Worm (Caenorhabditis elegans) whole organism, midembryonic: ENCODE measurements around the gene M151.3.

Experiments used
- T22C8.4 ChIP-seq: fragments of 200-800 bp; sonication (Bioruptor generic); IDR thresholded peaks from 2 replicates; pipeline ENCODE4 v1.3.6; 2022; ENCODE audit warnings: missing genetic modification characterization, missing compliant biosample characterization
- cog-1 ChIP-seq: sonication (generic microtip); optimal IDR thresholded peaks from 2 replicates; lab custom pipeline; 2016; ENCODE audit warnings: missing genetic modification characterization, missing compliant biosample characterization
- flt-1 ChIP-seq: fragments of 200-800 bp; sonication (Bioruptor generic); IDR thresholded peaks from 2 replicates; pipeline ENCODE4 v1.3.6; 2022; ENCODE audit warnings: missing genetic modification characterization, missing compliant biosample characterization
- med-1 ChIP-seq: sonication (generic microtip); optimal IDR thresholded peaks from 2 replicates; lab custom pipeline; 2017; ENCODE audit warnings: missing genetic modification characterization, mild to moderate bottlenecking, missing compliant biosample characterization, antibody characterized with exemption, missing genetic modification reagents; ENCODE audit not compliant: insufficient read depth
- ztf-23 ChIP-seq: fragments of 200-800 bp; sonication (Bioruptor generic); IDR thresholded peaks from 2 replicates; pipeline ENCODE4 v1.3.6; 2022; ENCODE audit warnings: missing genetic modification reagents, missing genetic modification characterization, missing compliant biosample characterization
- ztf-29 ChIP-seq: fragments of 200-800 bp; sonication (Bioruptor generic); IDR thresholded peaks from 2 replicates; pipeline ENCODE4 v1.3.6; 2022; ENCODE audit warnings: missing genetic modification reagents, missing genetic modification characterization, missing compliant biosample characterization

DNA sequence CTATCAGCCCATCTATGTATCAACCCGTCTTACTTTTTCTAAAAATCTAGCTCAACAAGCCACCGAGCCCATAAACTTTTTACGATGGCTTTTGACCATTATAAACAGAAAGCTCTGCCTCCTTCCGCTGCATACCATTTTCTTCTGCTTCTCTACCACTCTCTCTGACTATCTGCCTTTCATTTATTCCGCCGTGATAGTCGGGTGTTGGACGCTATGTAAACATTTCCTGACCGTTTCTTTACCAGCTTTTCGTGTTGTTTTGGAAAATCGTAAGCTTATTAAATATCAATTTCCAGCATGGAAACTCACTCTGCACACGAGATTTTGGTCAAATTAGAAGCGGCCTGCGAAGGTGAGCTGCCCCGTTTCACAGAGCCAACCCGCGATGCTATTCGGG is 9.5 kb upstream of the M151.3 start, which contains the start of gene F40E12.1:
- TF ChIP-seq med-1 (GFP tag; lab: Kevin White, UChicago) (no peak), ztf-29 (GFP tag; lab: Robert Waterston, UW) (no peak), ztf-23 (no peak), T22C8.4 (GFP tag; lab: Robert Waterston, UW) (no peak), cog-1 (no peak), flt-1 (GFP tag; lab: Robert Waterston, UW) (no peak)
